Fruit fly (Drosophila melanogaster) whole organism, embryonic: ENCODE results near the gene CG31548.

ENCODE experiments used
- Antp ChIP-seq: fragments of 200-800 bp; sonication (Bioruptor generic); optimal IDR thresholded peaks from 3 replicates; lab custom pipeline; 2016; ENCODE audit warnings: missing biosample characterization, missing genetic modification characterization
- CG11723 ChIP-seq: fragments of 200-800 bp; sonication (Bioruptor generic); optimal IDR thresholded peaks from 2 replicates; lab custom pipeline; 2017; ENCODE audit warnings: missing biosample characterization, mild to moderate bottlenecking, missing genetic modification characterization
- CG12155 ChIP-seq: fragments of 200-800 bp; sonication (Bioruptor generic); optimal IDR thresholded peaks from 3 replicates; lab custom pipeline; 2016; ENCODE audit warnings: missing biosample characterization, missing genetic modification characterization
- CG12942 ChIP-seq: fragments of 200-800 bp; sonication (Bioruptor generic); optimal IDR thresholded peaks from 3 replicates; lab custom pipeline; 2016; ENCODE audit warnings: missing biosample characterization, missing genetic modification characterization
- CG13287 ChIP-seq: fragments of 200-800 bp; sonication (Bioruptor generic); IDR thresholded peaks from 2 replicates; pipeline ENCODE4 v1.3.6; 2022; ENCODE audit warnings: missing biosample characterization, missing genetic modification characterization; ENCODE audit not compliant: partially characterized antibody
- CG13424 ChIP-seq: fragments of 200-800 bp; sonication (Bioruptor generic); optimal IDR thresholded peaks from 2 replicates; lab custom pipeline; 2019; ENCODE audit warnings: missing biosample characterization, mild to moderate bottlenecking, missing genetic modification characterization, moderate library complexity
- CG13624 ChIP-seq: fragments of 200-800 bp; sonication (Bioruptor generic); optimal IDR thresholded peaks from 2 replicates; lab custom pipeline; 2016; ENCODE audit warnings: missing biosample characterization, missing genetic modification characterization
- CG15601 ChIP-seq: fragments of 200-800 bp; sonication (Bioruptor generic); optimal IDR thresholded peaks from 3 replicates; lab custom pipeline; 2019; ENCODE audit warnings: missing biosample characterization, mild to moderate bottlenecking, missing genetic modification characterization, moderate library complexity
- CG16779 ChIP-seq: fragments of 200-800 bp; sonication (Bioruptor generic); IDR thresholded peaks from 2 replicates; pipeline ENCODE4 v1.3.6; 2022; ENCODE audit warnings: missing biosample characterization, missing genetic modification characterization
- CG16863 ChIP-seq: fragments of 200-800 bp; sonication (Bioruptor generic); optimal IDR thresholded peaks from 3 replicates; lab custom pipeline; 2016; ENCODE audit warnings: missing biosample characterization, missing genetic modification characterization
- CG17385 ChIP-seq: fragments of 200-800 bp; sonication (Bioruptor generic); optimal IDR thresholded peaks from 3 replicates; lab custom pipeline; 2018; ENCODE audit warnings: missing biosample characterization, mild to moderate bottlenecking, missing genetic modification characterization
- CG17912 ChIP-seq: fragments of 200-800 bp; sonication (Bioruptor generic); optimal IDR thresholded peaks from 2 replicates; lab custom pipeline; 2018; ENCODE audit warnings: missing biosample characterization, mild to moderate bottlenecking, missing genetic modification characterization
- CG2116 ChIP-seq: fragments of 200-800 bp; sonication (Bioruptor generic); optimal IDR thresholded peaks from 3 replicates; lab custom pipeline; 2018; ENCODE audit warnings: missing biosample characterization, mild to moderate bottlenecking, missing genetic modification characterization
- CG30431 ChIP-seq: fragments of 200-800 bp; sonication (Bioruptor generic); optimal IDR thresholded peaks from 2 replicates; lab custom pipeline; 2017; ENCODE audit warnings: missing biosample characterization, missing genetic modification characterization
- CG31441 ChIP-seq: fragments of 200-800 bp; sonication (Bioruptor generic); IDR thresholded peaks from 2 replicates; pipeline ENCODE4 v1.3.6; 2022; ENCODE audit warnings: missing biosample characterization, missing genetic modification characterization
- CG33213 ChIP-seq: fragments of 200-800 bp; sonication (Bioruptor generic); optimal IDR thresholded peaks from 3 replicates; lab custom pipeline; 2016; ENCODE audit warnings: missing biosample characterization, missing genetic modification characterization
- CG3847 ChIP-seq: fragments of 200-800 bp; sonication (Bioruptor generic); IDR thresholded peaks from 2 replicates; pipeline ENCODE4 v1.3.6; 2022; ENCODE audit warnings: missing biosample characterization, missing genetic modification characterization
- CG4360 ChIP-seq: fragments of 200-800 bp; sonication (Bioruptor generic); IDR thresholded peaks from 2 replicates; pipeline ENCODE4 v1.3.6; 2022; ENCODE audit warnings: missing biosample characterization, missing genetic modification characterization
- CG6272 ChIP-seq: fragments of 200-800 bp; sonication (Bioruptor generic); IDR thresholded peaks from 2 replicates; pipeline ENCODE4 v1.3.6; 2022; ENCODE audit warnings: missing biosample characterization, missing genetic modification characterization
- CG6791 ChIP-seq: fragments of 200-800 bp; sonication (Bioruptor generic); IDR thresholded peaks from 3 replicates; pipeline ENCODE4 v1.3.6; 2022; ENCODE audit warnings: missing biosample characterization, missing genetic modification characterization; ENCODE audit not compliant: partially characterized antibody
- CG6813 ChIP-seq: fragments of 200-800 bp; sonication (Bioruptor generic); optimal IDR thresholded peaks from 2 replicates; lab custom pipeline; 2017; ENCODE audit warnings: missing biosample characterization, missing genetic modification characterization, mild to moderate bottlenecking, moderate library complexity, missing genetic modification reagents
- CG7271 ChIP-seq: fragments of 200-800 bp; sonication (Bioruptor generic); optimal IDR thresholded peaks from 2 replicates; lab custom pipeline; 2018; ENCODE audit warnings: missing biosample characterization, mild to moderate bottlenecking, missing genetic modification characterization, moderate library complexity
- CG7372 ChIP-seq: fragments of 200-800 bp; sonication (Bioruptor generic); IDR thresholded peaks from 2 replicates; pipeline ENCODE4 v1.3.6; 2022; ENCODE audit warnings: missing biosample characterization, missing genetic modification characterization
- CG8924 ChIP-seq: fragments of 200-800 bp; optimal IDR thresholded peaks from 3 replicates; lab custom pipeline; 2019; ENCODE audit warnings: missing biosample characterization, mild to moderate bottlenecking, missing genetic modification characterization, moderate library complexity
- CoRest ChIP-seq: fragments of 200-800 bp; sonication (Bioruptor generic); optimal IDR thresholded peaks from 3 replicates; lab custom pipeline; 2018; ENCODE audit warnings: missing biosample characterization, mild to moderate bottlenecking, missing genetic modification characterization, moderate library complexity
- CrebB ChIP-seq: fragments of 200-800 bp; sonication (Bioruptor generic); optimal IDR thresholded peaks from 3 replicates; lab custom pipeline; 2018; ENCODE audit warnings: missing biosample characterization, mild to moderate bottlenecking, missing genetic modification characterization
- Doc2 ChIP-seq: fragments of 200-800 bp; sonication (Bioruptor generic); IDR thresholded peaks from 2 replicates; pipeline ENCODE4 v1.3.6; 2022; ENCODE audit warnings: missing biosample characterization, missing genetic modification characterization
- Doc3 ChIP-seq: fragments of 200-800 bp; sonication (Bioruptor generic); IDR thresholded peaks from 3 replicates; pipeline ENCODE4 v1.3.6; 2022; ENCODE audit warnings: missing biosample characterization, missing genetic modification characterization; ENCODE audit not compliant: partially characterized antibody
- Ets97D ChIP-seq: fragments of 200-800 bp; sonication (Bioruptor generic); optimal IDR thresholded peaks from 3 replicates; lab custom pipeline; 2016; ENCODE audit warnings: missing biosample characterization, missing genetic modification characterization
- H15 ChIP-seq: fragments of 200-800 bp; sonication (Bioruptor generic); IDR thresholded peaks from 3 replicates; pipeline ENCODE4 v1.3.6; 2022; ENCODE audit warnings: missing biosample characterization, missing genetic modification characterization
- HLH3B ChIP-seq: fragments of 200-800 bp; sonication (Bioruptor generic); IDR thresholded peaks from 2 replicates; pipeline ENCODE4 v1.3.6; 2022; ENCODE audit warnings: missing biosample characterization, missing genetic modification characterization
- Oaz ChIP-seq: fragments of 200-800 bp; sonication (Bioruptor generic); IDR thresholded peaks from 2 replicates; pipeline ENCODE4 v1.3.6; 2022; ENCODE audit warnings: missing biosample characterization, missing genetic modification characterization
- Pdp1 ChIP-seq, 2 experiments: fragments of 200-800 bp; sonication (Bioruptor generic); optimal IDR thresholded peaks; 3 replicates each; lab custom pipeline; 2016; ENCODE audit warnings: missing biosample characterization in 2 of 2, missing genetic modification characterization in 2 of 2, mild to moderate bottlenecking in 1 of 2, moderate library complexity in 1 of 2
- Six4 ChIP-seq: fragments of 200-800 bp; sonication (Bioruptor generic); optimal IDR thresholded peaks from 2 replicates; lab custom pipeline; 2016; ENCODE audit warnings: missing biosample characterization, missing genetic modification characterization
- Sox100B ChIP-seq: fragments of 200-800 bp; sonication (Bioruptor generic); optimal IDR thresholded peaks from 3 replicates; lab custom pipeline; 2018; ENCODE audit warnings: missing biosample characterization, mild to moderate bottlenecking, missing genetic modification characterization
- Stat92E ChIP-seq, 3 experiments: fragments of >200 bp in 2 of 3; fragments of 200-800 bp in 1 of 3; sonication (Bioruptor generic) in 1 of 3; optimal IDR thresholded peaks; 2 replicates each; lab custom pipeline; 2017 to 2019; ENCODE audit warnings: missing biosample characterization in 3 of 3, missing genetic modification characterization in 3 of 3, mild to moderate bottlenecking in 1 of 3, moderate library complexity in 1 of 3
- Xrp1 ChIP-seq: fragments of 200-800 bp; sonication (Bioruptor generic); IDR thresholded peaks from 2 replicates; pipeline ENCODE4 v1.3.6; 2022; ENCODE audit warnings: missing biosample characterization, missing genetic modification characterization
- ap ChIP-seq: fragments of 200-800 bp; sonication (Bioruptor generic); IDR thresholded peaks from 2 replicates; pipeline ENCODE4 v1.3.6; 2022; ENCODE audit warnings: missing biosample characterization, missing genetic modification characterization
- chinmo ChIP-seq: fragments of 200-800 bp; sonication (Bioruptor generic); IDR thresholded peaks from 4 replicates; pipeline ENCODE4 v1.3.6; 2022; ENCODE audit warnings: missing biosample characterization, missing genetic modification characterization; ENCODE audit not compliant: partially characterized antibody
- ci ChIP-seq: fragments of 200-800 bp; sonication (Bioruptor generic); IDR thresholded peaks from 3 replicates; pipeline ENCODE4 v1.3.6; 2022; ENCODE audit warnings: missing biosample characterization, missing genetic modification characterization
- da ChIP-seq: fragments of 200-800 bp; sonication (Bioruptor generic); optimal IDR thresholded peaks from 2 replicates; lab custom pipeline; 2016; ENCODE audit warnings: missing biosample characterization, missing genetic modification characterization
- dm ChIP-seq: fragments of 200-800 bp; sonication (Bioruptor generic); optimal IDR thresholded peaks from 3 replicates; lab custom pipeline; 2016; ENCODE audit warnings: missing biosample characterization, missing genetic modification characterization
- en ChIP-seq: fragments of 200-800 bp; sonication (Bioruptor generic); optimal IDR thresholded peaks from 2 replicates; lab custom pipeline; 2016; ENCODE audit warnings: missing biosample characterization, missing genetic modification characterization
- eve ChIP-seq, 2 experiments: fragments of >200 bp; optimal IDR thresholded peaks; 2 replicates each; lab custom pipeline; 2017; ENCODE audit warnings: missing biosample characterization in 2 of 2, missing genetic modification characterization in 2 of 2
- jigr1 ChIP-seq: fragments of 200-800 bp; sonication (Bioruptor generic); IDR thresholded peaks from 3 replicates; pipeline ENCODE4 v1.3.6; 2022; ENCODE audit warnings: missing biosample characterization, missing genetic modification characterization
- nmo ChIP-seq: fragments of 200-800 bp; sonication (Bioruptor generic); optimal IDR thresholded peaks from 2 replicates; lab custom pipeline; 2018; ENCODE audit warnings: missing biosample characterization, mild to moderate bottlenecking, missing genetic modification characterization, moderate library complexity
- sens ChIP-seq: fragments of 200-800 bp; sonication (Bioruptor generic); peaks from one replicate; lab custom pipeline; 2016; ENCODE audit warnings: missing biosample characterization, missing genetic modification characterization
- seq ChIP-seq: fragments of 200-800 bp; sonication (Bioruptor generic); IDR thresholded peaks from 2 replicates; pipeline ENCODE4 v1.3.6; 2022; ENCODE audit warnings: missing biosample characterization, missing genetic modification characterization
- tx ChIP-seq: fragments of 200-800 bp; sonication (Bioruptor generic); optimal IDR thresholded peaks from 2 replicates; lab custom pipeline; 2016; ENCODE audit warnings: missing biosample characterization, missing genetic modification characterization
- vvl ChIP-seq: fragments of 200-800 bp; sonication (Bioruptor generic); IDR thresholded peaks from 2 replicates; pipeline ENCODE4 v1.3.6; 2022; ENCODE audit warnings: missing biosample characterization, missing genetic modification characterization
- wek ChIP-seq: fragments of 200-800 bp; sonication (Bioruptor generic); optimal IDR thresholded peaks from 3 replicates; lab custom pipeline; 2018; ENCODE audit warnings: missing biosample characterization, mild to moderate bottlenecking, missing genetic modification characterization, moderate library complexity
- z ChIP-seq: fragments of 200-800 bp; sonication (Bioruptor generic); IDR thresholded peaks from 3 replicates; pipeline ENCODE4 v1.3.6; 2022; ENCODE audit warnings: missing biosample characterization, missing genetic modification characterization

Gene CG31548

dm6 chr3R:5613114-5613443, 23.6 kb downstream of the CG31548 start, which contains the start of gene Atu (continued):
- TF ChIP-seq CG33213 (GFP tag; lab: Kevin White, UChicago), result no peak
- no peak for TF ChIP-seq CG17912 (GFP tag; lab: Kevin White, UChicago)
- TF ChIP-seq Oaz (GFP tag; lab: Robert Waterston, UW), result no peak
- peak; percentile 93 for TF ChIP-seq CG13287 (GFP tag; lab: Robert Waterston, UW)
- no peak for TF ChIP-seq CG16779 (GFP tag; lab: Robert Waterston, UW)
- no peak for TF ChIP-seq vvl (GFP tag; lab: Robert Waterston, UW)
- peak; percentile 98 for TF ChIP-seq CG2116 (GFP tag; lab: Kevin White, UChicago)
- no peak for TF ChIP-seq CG4360
- TF ChIP-seq Xrp1 (GFP tag; lab: Robert Waterston, UW), result no peak
- peak; percentile 76 for TF ChIP-seq nmo (GFP tag; lab: Kevin White, UChicago)
- no peak for TF ChIP-seq ap (GFP tag; lab: Robert Waterston, UW)
- TF ChIP-seq CG6791 (GFP tag; lab: Robert Waterston, UW), result peak; percentile 84
- no peak for TF ChIP-seq dm (GFP tag; lab: Kevin White, UChicago)
- TF ChIP-seq Ets97D (GFP tag; lab: Kevin White, UChicago), result peak; percentile 66
- TF ChIP-seq da, result no peak
- no peak for TF ChIP-seq wek
- TF ChIP-seq CG13624 (GFP tag; lab: Kevin White, UChicago), result no peak
- TF ChIP-seq Doc3 (GFP tag; lab: Robert Waterston, UW), result peak; percentile 92
- TF ChIP-seq CG7271 (tag; lab: Kevin White, UChicago), result no peak
- TF ChIP-seq tx (GFP tag; lab: Kevin White, UChicago), result peak; percentile 12
- no peak for TF ChIP-seq CG6272 (GFP tag; lab: Robert Waterston, UW)
- no peak for TF ChIP-seq CG7372
- TF ChIP-seq CG12942 (GFP tag; lab: Kevin White, UChicago), result no peak
- no peak for TF ChIP-seq Sox100B (GFP tag; lab: Kevin White, UChicago)
- no peak for TF ChIP-seq CG11723 (GFP tag; lab: Kevin White, UChicago)
- TF ChIP-seq chinmo, result peak; percentile 87
- TF ChIP-seq jigr1 (GFP tag; lab: Robert Waterston, UW), result no peak
- TF ChIP-seq seq, result no peak
- TF ChIP-seq CG15601 (tag; lab: Kevin White, UChicago), result peak; percentile 28
- peak; percentile 47 for TF ChIP-seq Antp (GFP tag; lab: Kevin White, UChicago)
- TF ChIP-seq Doc2 (GFP tag; lab: Robert Waterston, UW), result no peak
- peak; percentile 43; the same call in 1 of the 2 replicates for TF ChIP-seq CG31441 (GFP tag; lab: Robert Waterston, UW)
- TF ChIP-seq eve (GFP tag; optimal IDR thresholded peaks at IDR 0.05; lab: Kevin White, UChicago), result no peak
- TF ChIP-seq CG12155 (GFP tag; lab: Kevin White, UChicago), result peak; percentile 72
- no peak for TF ChIP-seq CG30431 (GFP tag; lab: Kevin White, UChicago)
- peak; percentile 39 for TF ChIP-seq CG13424 (tag; lab: Kevin White, UChicago)
- peak; percentile 88 for TF ChIP-seq sens (GFP tag; lab: Kevin White, UChicago)
- TF ChIP-seq CG3847 (GFP tag; lab: Robert Waterston, UW), result peak; percentile 62
- TF ChIP-seq CG17385 (GFP tag; lab: Kevin White, UChicago), result no peak
- TF ChIP-seq HLH3B (GFP tag; lab: Robert Waterston, UW), result no peak
- TF ChIP-seq Six4 (GFP tag; lab: Kevin White, UChicago), result no peak
- TF ChIP-seq en (GFP tag; lab: Kevin White, UChicago), result no peak
- no peak for TF ChIP-seq ci (GFP tag; lab: Robert Waterston, UW)
- peak in 1 of 2 experiments; percentile 42 for TF ChIP-seq Pdp1 (GFP tag; optimal IDR thresholded peaks at IDR 0.05; lab: Kevin White, UChicago)
- TF ChIP-seq CG8924 (tag; lab: Kevin White, UChicago), result peak; percentile 33
- TF ChIP-seq CoRest (tag; lab: Kevin White, UChicago), result peak; percentile 53
- TF ChIP-seq z (GFP tag; lab: Robert Waterston, UW), result no peak
- no peak for TF ChIP-seq Stat92E (GFP tag; optimal IDR thresholded peaks at IDR 0.05; lab: Kevin White, UChicago)
- no peak for TF ChIP-seq CrebB (tag; lab: Kevin White, UChicago)
- TF ChIP-seq CG6813 (GFP tag; lab: Kevin White, UChicago), result no peak
- TF ChIP-seq H15 (GFP tag; lab: Robert Waterston, UW), result no peak
- no peak for TF ChIP-seq CG16863 (GFP tag; lab: Kevin White, UChicago)
